Worm (Caenorhabditis elegans) whole organism, midembryonic: ENCODE measurements around the gene ulp-1.

Experiments
- T22C8.4 ChIP-seq: fragments of 200-800 bp; sonication (Bioruptor generic); IDR thresholded peaks from 2 replicates; pipeline ENCODE4 v1.3.6; 2022; ENCODE audit warnings: missing genetic modification characterization, missing compliant biosample characterization
- cog-1 ChIP-seq: sonication (generic microtip); optimal IDR thresholded peaks from 2 replicates; lab custom pipeline; 2016; ENCODE audit warnings: missing genetic modification characterization, missing compliant biosample characterization
- flt-1 ChIP-seq: fragments of 200-800 bp; sonication (Bioruptor generic); IDR thresholded peaks from 2 replicates; pipeline ENCODE4 v1.3.6; 2022; ENCODE audit warnings: missing genetic modification characterization, missing compliant biosample characterization
- ref-1 ChIP-seq: fragments of 200-800 bp; sonication (Bioruptor generic); conservative IDR thresholded peaks from 2 replicates; pipeline ENCODE4 v1.3.6; 2022; ENCODE audit warnings: missing genetic modification reagents, missing genetic modification characterization, missing compliant biosample characterization
- tab-1 ChIP-seq: fragments of 200-800 bp; sonication (Bioruptor generic); IDR thresholded peaks from 2 replicates; pipeline ENCODE4 v1.3.6; 2022; ENCODE audit warnings: missing genetic modification characterization, missing compliant biosample characterization
- ztf-23 ChIP-seq: fragments of 200-800 bp; sonication (Bioruptor generic); IDR thresholded peaks from 2 replicates; pipeline ENCODE4 v1.3.6; 2022; ENCODE audit warnings: missing genetic modification reagents, missing genetic modification characterization, missing compliant biosample characterization

DNA sequence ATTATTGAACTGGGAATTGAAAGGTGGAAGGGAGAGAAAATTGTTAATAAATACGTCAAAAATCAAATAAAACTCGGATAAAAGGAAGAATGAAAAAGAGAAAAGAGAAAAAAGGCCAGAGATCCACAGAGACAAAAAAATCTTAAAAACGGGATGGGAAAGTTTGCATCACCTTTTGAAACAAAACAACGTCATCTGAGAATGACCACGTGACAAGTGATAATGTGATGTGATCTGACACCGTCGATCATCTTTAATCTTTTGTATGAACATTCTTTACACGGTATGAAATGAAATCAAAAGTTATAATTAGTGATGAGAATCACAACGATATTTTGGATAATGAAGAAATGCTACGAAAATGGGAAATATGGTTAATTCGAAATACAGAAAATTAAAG, 3.9 kb downstream of the ulp-1 start:
- TF ChIP-seq tab-1 (GFP tag; lab: Robert Waterston, UW) (no peak), T22C8.4 (GFP tag; lab: Robert Waterston, UW) (no peak), cog-1 (no peak), flt-1 (GFP tag; lab: Robert Waterston, UW) (no peak), ref-1 (GFP tag; lab: Robert Waterston, UW) (no peak), ztf-23 (no peak)
